Worm (Caenorhabditis elegans) whole organism, midembryonic: ENCODE results near the gene sid-2.
A peak's percentile ranks its signal among the peaks of the same experiment; 100 is the strongest.

Experiments
- T22C8.4 ChIP-seq: fragments of 200-800 bp; sonication (Bioruptor generic); IDR thresholded peaks from 2 replicates; pipeline ENCODE4 v1.3.6; 2022; ENCODE audit warnings: missing genetic modification characterization, missing compliant biosample characterization
- cog-1 ChIP-seq: sonication (generic microtip); optimal IDR thresholded peaks from 2 replicates; lab custom pipeline; 2016; ENCODE audit warnings: missing genetic modification characterization, missing compliant biosample characterization
- flt-1 ChIP-seq: fragments of 200-800 bp; sonication (Bioruptor generic); IDR thresholded peaks from 2 replicates; pipeline ENCODE4 v1.3.6; 2022; ENCODE audit warnings: missing genetic modification characterization, missing compliant biosample characterization
- klf-2 ChIP-seq: fragments of 200-800 bp; sonication (Bioruptor generic); conservative IDR thresholded peaks from 2 replicates; pipeline ENCODE4 v1.3.6; 2022; ENCODE audit warnings: missing genetic modification reagents, missing genetic modification characterization, missing compliant biosample characterization
- med-1 ChIP-seq: sonication (generic microtip); optimal IDR thresholded peaks from 2 replicates; lab custom pipeline; 2017; ENCODE audit warnings: missing genetic modification characterization, mild to moderate bottlenecking, missing compliant biosample characterization, antibody characterized with exemption, missing genetic modification reagents; ENCODE audit not compliant: insufficient read depth
- ref-1 ChIP-seq: fragments of 200-800 bp; sonication (Bioruptor generic); conservative IDR thresholded peaks from 2 replicates; pipeline ENCODE4 v1.3.6; 2022; ENCODE audit warnings: missing genetic modification reagents, missing genetic modification characterization, missing compliant biosample characterization
- tab-1 ChIP-seq: fragments of 200-800 bp; sonication (Bioruptor generic); IDR thresholded peaks from 2 replicates; pipeline ENCODE4 v1.3.6; 2022; ENCODE audit warnings: missing genetic modification characterization, missing compliant biosample characterization
- ztf-23 ChIP-seq: fragments of 200-800 bp; sonication (Bioruptor generic); IDR thresholded peaks from 2 replicates; pipeline ENCODE4 v1.3.6; 2022; ENCODE audit warnings: missing genetic modification reagents, missing genetic modification characterization, missing compliant biosample characterization
- ztf-29 ChIP-seq: fragments of 200-800 bp; sonication (Bioruptor generic); IDR thresholded peaks from 2 replicates; pipeline ENCODE4 v1.3.6; 2022; ENCODE audit warnings: missing genetic modification reagents, missing genetic modification characterization, missing compliant biosample characterization

- TF ChIP-seq flt-1 (peak; percentile 55; the same call in 1 of the 2 replicates), tab-1 (GFP tag; lab: Robert Waterston, UW) (peak; percentile 59; the same call in 1 of the 2 replicates), med-1 (GFP tag; lab: Kevin White, UChicago) (no peak), cog-1 (tag; lab: Kevin White, UChicago) (peak; percentile 4), ztf-29 (GFP tag; lab: Robert Waterston, UW) (no peak), ztf-23 (GFP tag; lab: Robert Waterston, UW) (no peak), klf-2 (no peak), T22C8.4 (GFP tag; lab: Robert Waterston, UW) (no peak), ref-1 (GFP tag; lab: Robert Waterston, UW) (no peak)
Measured at ce11 chrIII:13720190-13720741, 41.0 kb downstream of the sid-2 start.
